Worm (Caenorhabditis elegans): Measurements from ENCODE around the gene C23G10.1.

The C23G10.1 gene

ce11 chrIII:6208984-6209383 lies at the start of gene C23G10.1:
C23G10.1 (plus strand) TSS chrIII:6209284.
- TF ChIP-seq unc-62 (GFP tag; optimal IDR thresholded peaks at IDR 0.05) (no peak), ceh-43 (GFP tag; optimal IDR thresholded peaks at IDR 0.05) (no peak), mep-1 (tag; optimal IDR thresholded peaks at IDR 0.05) (no peak), elt-1 (tag; optimal IDR thresholded peaks at IDR 0.05; ENCODE audit: borderline replicate concordance, insufficient read depth) (no peak), ceh-39 (tag; optimal IDR thresholded peaks at IDR 0.05) (no peak), drap-1 (GFP tag; optimal IDR thresholded peaks at IDR 0.05) (no peak), lin-32 (GFP tag; optimal IDR thresholded peaks at IDR 0.05) (no peak)

- TF ChIP-seq sptf-1 (tag; optimal IDR thresholded peaks at IDR 0.05): no peak
- no peak for TF ChIP-seq elt-3 (tag; optimal IDR thresholded peaks at IDR 0.05)
- TF ChIP-seq mep-1 (tag; optimal IDR thresholded peaks at IDR 0.05): no peak
- TF ChIP-seq unc-39 (tag; optimal IDR thresholded peaks at IDR 0.05): no peak
- TF ChIP-seq ceh-83 (GFP tag; optimal IDR thresholded peaks at IDR 0.05): no peak
- TF ChIP-seq flh-1 (GFP tag; optimal IDR thresholded peaks at IDR 0.05): no peak
- no peak for TF ChIP-seq sem-2 (GFP tag; optimal IDR thresholded peaks at IDR 0.05)
- no peak for TF ChIP-seq hlh-1 (tag; optimal IDR thresholded peaks at IDR 0.05)
- no peak for TF ChIP-seq ham-2 (GFP tag; optimal IDR thresholded peaks at IDR 0.05)
- no peak for TF ChIP-seq unc-120 (tag; optimal IDR thresholded peaks at IDR 0.05; ENCODE audit: poor library complexity, severe bottlenecking)
- TF ChIP-seq ceh-43 (GFP tag; optimal IDR thresholded peaks at IDR 0.05): no peak
- TF ChIP-seq nhr-2 (tag; optimal IDR thresholded peaks at IDR 0.05): no peak
- no peak for TF ChIP-seq bed-3 (GFP tag; optimal IDR thresholded peaks at IDR 0.05)
- no peak for TF ChIP-seq snpc-4 (tag; optimal IDR thresholded peaks at IDR 0.05)
- no peak for TF ChIP-seq nhr-28 (tag; optimal IDR thresholded peaks at IDR 0.05)
- no peak for TF ChIP-seq mls-2 (tag; optimal IDR thresholded peaks at IDR 0.05)
Measured at ce11 chrIII:6163381-6163780, 45.7 kb upstream of the C23G10.1 start.

- no peak for TF ChIP-seq nhr-12 (tag; optimal IDR thresholded peaks at IDR 0.05)
- TF ChIP-seq lin-32 (GFP tag; optimal IDR thresholded peaks at IDR 0.05): no peak
- no peak for TF ChIP-seq sptf-1 (tag; optimal IDR thresholded peaks at IDR 0.05)
- no peak for TF ChIP-seq cnd-1 (tag; optimal IDR thresholded peaks at IDR 0.05)
Measured at ce11 chrIII:6164253-6164971, 44.7 kb upstream of the C23G10.1 start, which contains the start of gene F42A10.9. F42A10.9 (plus strand) TSS chrIII:6164573.

ce11 chrIII:6165240-6165639 lies 43.8 kb upstream of the C23G10.1 start:
- TF ChIP-seq elt-1 (tag; optimal IDR thresholded peaks at IDR 0.05; ENCODE audit: borderline replicate concordance, insufficient read depth) (no peak), snpc-4 (tag; optimal IDR thresholded peaks at IDR 0.05) (no peak), ztf-11 (tag; optimal IDR thresholded peaks at IDR 0.05) (no peak), ceh-83 (GFP tag; optimal IDR thresholded peaks at IDR 0.05) (no peak), cnd-1 (tag; optimal IDR thresholded peaks at IDR 0.05) (no peak), drap-1 (GFP tag; optimal IDR thresholded peaks at IDR 0.05) (no peak), zip-8 (tag; optimal IDR thresholded peaks at IDR 0.05) (no peak), unc-120 (tag; optimal IDR thresholded peaks at IDR 0.05; ENCODE audit: poor library complexity, severe bottlenecking) (no peak), lsy-2 (tag; optimal IDR thresholded peaks at IDR 0.05) (no peak), lin-13 (tag; optimal IDR thresholded peaks at IDR 0.05) (no peak), mls-2 (tag; optimal IDR thresholded peaks at IDR 0.05) (no peak), sem-2 (GFP tag; optimal IDR thresholded peaks at IDR 0.05) (no peak), hlh-1 (tag; optimal IDR thresholded peaks at IDR 0.05) (no peak), unc-39 (tag; optimal IDR thresholded peaks at IDR 0.05) (no peak), sptf-1 (tag; optimal IDR thresholded peaks at IDR 0.05) (no peak), nhr-237 (tag; optimal IDR thresholded peaks at IDR 0.05) (no peak), M03D4.4 (tag; optimal IDR thresholded peaks at IDR 0.05) (no peak), mab-5 (tag; optimal IDR thresholded peaks at IDR 0.05) (no peak)

ce11 chrIII:6166634-6167033 lies 42.5 kb upstream of the C23G10.1 start:
- TF ChIP-seq ceh-39 (tag; optimal IDR thresholded peaks at IDR 0.05): no peak
- no peak for TF ChIP-seq zip-8 (tag; optimal IDR thresholded peaks at IDR 0.05)
- no peak for TF ChIP-seq nhr-2 (tag; optimal IDR thresholded peaks at IDR 0.05)
- TF ChIP-seq bed-3 (GFP tag; optimal IDR thresholded peaks at IDR 0.05): no peak
- TF ChIP-seq snpc-4 (tag; optimal IDR thresholded peaks at IDR 0.05): no peak
- TF ChIP-seq hlh-1 (tag; optimal IDR thresholded peaks at IDR 0.05): no peak
- no peak for TF ChIP-seq lsy-2 (tag; optimal IDR thresholded peaks at IDR 0.05)
- no peak for TF ChIP-seq M03D4.4 (tag; optimal IDR thresholded peaks at IDR 0.05)
- TF ChIP-seq unc-39 (tag; optimal IDR thresholded peaks at IDR 0.05): no peak
- TF ChIP-seq tbx-8 (GFP tag; optimal IDR thresholded peaks at IDR 0.05): no peak
- no peak for TF ChIP-seq flh-1 (GFP tag; optimal IDR thresholded peaks at IDR 0.05)
- no peak for TF ChIP-seq ceh-43 (GFP tag; optimal IDR thresholded peaks at IDR 0.05)
- no peak for TF ChIP-seq cnd-1 (tag; optimal IDR thresholded peaks at IDR 0.05)
- no peak for TF ChIP-seq mep-1 (tag; optimal IDR thresholded peaks at IDR 0.05)
- TF ChIP-seq drap-1 (GFP tag; optimal IDR thresholded peaks at IDR 0.05): no peak

Measured in whole organism, mixed stage, embryonic.